Fruit fly (Drosophila melanogaster): ENCODE measurements around the gene CG44153.

The CG44153 gene

DNA sequence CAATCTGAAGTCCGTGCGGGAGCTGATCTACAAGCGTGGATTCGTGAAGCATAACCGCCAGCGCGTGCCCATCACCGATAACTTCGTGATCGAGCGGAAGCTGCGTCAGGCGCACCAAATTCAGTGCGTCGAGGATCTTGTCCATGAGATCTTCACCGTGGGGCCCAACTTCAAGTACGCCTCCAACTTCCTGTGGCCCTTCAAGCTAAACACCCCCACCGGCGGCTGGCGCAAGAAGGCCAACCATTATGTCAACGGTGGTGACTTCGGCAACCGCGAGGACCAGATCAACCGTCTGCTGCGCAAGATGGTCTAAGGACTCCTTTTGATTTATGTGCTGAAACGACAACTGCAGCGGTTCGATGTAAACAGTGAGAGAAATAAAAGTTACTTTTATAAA lies 21.7 kb upstream of the CG44153 start:
- TF ChIP-seq run (tag; optimal IDR thresholded peaks at IDR 0.05) (no peak), sima (GFP tag; optimal IDR thresholded peaks at IDR 0.05) (no peak), CG10366 (GFP tag; IDR thresholded peaks at IDR 0.05) (no peak), CG17612 (GFP tag; IDR thresholded peaks at IDR 0.05) (peak; percentile 45; the same call in 1 of the 2 replicates), CG10654 (GFP tag; optimal IDR thresholded peaks at IDR 0.05) (no peak), unc-4 (GFP tag; IDR thresholded peaks at IDR 0.05; ENCODE audit: partially characterized antibody) (no peak), nerfin-2 (GFP tag; IDR thresholded peaks at IDR 0.05; ENCODE audit: partially characterized antibody) (0 out of 2 replicates have a peak, but pooled peaks have one; percentile 35), amos (GFP tag; IDR thresholded peaks at IDR 0.05; ENCODE audit: partially characterized antibody) (no peak), sug (tag; optimal IDR thresholded peaks at IDR 0.05) (no peak), salm (tag; optimal IDR thresholded peaks at IDR 0.05) (no peak), CG8388 (GFP tag; optimal IDR thresholded peaks at IDR 0.05) (no peak), odd (GFP tag; optimal IDR thresholded peaks at IDR 0.05) (no peak), sob (GFP tag; IDR thresholded peaks at IDR 0.05) (0 out of 2 replicates have a peak, but pooled peaks have one; percentile 44), CG15011 (GFP tag; optimal IDR thresholded peaks at IDR 0.05) (no peak), schlank (tag; optimal IDR thresholded peaks at IDR 0.05) (no peak), CG1233 (GFP tag; optimal IDR thresholded peaks at IDR 0.05) (no peak), CG9727 (GFP tag; optimal IDR thresholded peaks at IDR 0.05) (no peak), Hr51 (GFP tag; optimal IDR thresholded peaks at IDR 0.05) (no peak), CG16813 (GFP tag; IDR thresholded peaks at IDR 0.05; ENCODE audit: partially characterized antibody) (0 out of 3 replicates have a peak, but pooled peaks have one; percentile 9), ci (GFP tag; IDR thresholded peaks at IDR 0.05) (peak; percentile 13; the same call in 1 of the 3 replicates), Dad (GFP tag; optimal IDR thresholded peaks at IDR 0.05) (no peak), CG14441 (GFP tag; IDR thresholded peaks at IDR 0.05) (0 out of 2 replicates have a peak, but pooled peaks have one; percentile 10), Dek (tag; optimal IDR thresholded peaks at IDR 0.05) (no peak), CG8089 (GFP tag; optimal IDR thresholded peaks at IDR 0.05) (no peak), CG12299 (tag; optimal IDR thresholded peaks at IDR 0.05) (no peak), CG30431 (GFP tag; optimal IDR thresholded peaks at IDR 0.05) (no peak), YL-1 (GFP tag; optimal IDR thresholded peaks at IDR 0.05) (no peak), tup (GFP tag; optimal IDR thresholded peaks at IDR 0.05) (no peak), gsb-n (tag; optimal IDR thresholded peaks at IDR 0.05) (no peak), Bteb2 (GFP tag; optimal IDR thresholded peaks at IDR 0.05) (no peak), unpg (GFP tag; optimal IDR thresholded peaks at IDR 0.05) (no peak), CG30403 (GFP tag; optimal IDR thresholded peaks at IDR 0.05) (no peak), pan (optimal IDR thresholded peaks at IDR 0.05) (no peak), pan (GFP tag; optimal IDR thresholded peaks at IDR 0.05 in 1 of 2, IDR thresholded peaks at IDR 0.05 in 1 of 2) (no peak), CG9797 (GFP tag; optimal IDR thresholded peaks at IDR 0.05) (no peak), Doc2 (GFP tag; IDR thresholded peaks at IDR 0.05) (no peak), CrebB (tag; optimal IDR thresholded peaks at IDR 0.05) (no peak), CG15514 (GFP tag; optimal IDR thresholded peaks at IDR 0.05) (no peak), nau (GFP tag; optimal IDR thresholded peaks at IDR 0.05) (no peak), CG18619 (GFP tag; optimal IDR thresholded peaks at IDR 0.05) (no peak), D19B (GFP tag; optimal IDR thresholded peaks at IDR 0.05) (no peak), CG3407 (GFP tag; optimal IDR thresholded peaks at IDR 0.05) (no peak), CG6683 (GFP tag; optimal IDR thresholded peaks at IDR 0.05) (no peak), Med (GFP tag) (peak; percentile 62), ac (GFP tag; optimal IDR thresholded peaks at IDR 0.05) (no peak), CG1603 (tag; optimal IDR thresholded peaks at IDR 0.05) (no peak), mirr (GFP tag; optimal IDR thresholded peaks at IDR 0.05) (no peak), CG4854 (GFP tag; optimal IDR thresholded peaks at IDR 0.05) (no peak), CG18599 (GFP tag; optimal IDR thresholded peaks at IDR 0.05) (no peak), Hand (GFP tag; optimal IDR thresholded peaks at IDR 0.05) (no peak)

All from whole organism, embryonic.